Worm (Caenorhabditis elegans) whole organism, L4 larva: ENCODE measurements around the gene F57G12.2.

Source experiments
- aha-1 ChIP-seq: fragments of 150-350 bp; peaks from one replicate; lab custom pipeline; 2014; ENCODE audit warnings: missing biosample characterization, missing genetic modification characterization
- attf-4 ChIP-seq: sonication (generic microtip); optimal IDR thresholded peaks from 3 replicates; lab custom pipeline; 2017; ENCODE audit warnings: missing biosample characterization, missing genetic modification characterization
- ceh-20 ChIP-seq: fragments of 200-800 bp; sonication (Bioruptor generic); IDR thresholded peaks from 2 replicates; pipeline ENCODE4 v1.3.6; 2022; ENCODE audit warnings: missing genetic modification reagents, missing genetic modification characterization, missing compliant biosample characterization
- ces-1 ChIP-seq: fragments of 150-350 bp; sonication (generic microtip); optimal IDR thresholded peaks from 4 replicates; lab custom pipeline; 2014; ENCODE audit warnings: missing biosample characterization, missing genetic modification reagents, missing genetic modification characterization
- cey-2 ChIP-seq: sonication (generic microtip); optimal IDR thresholded peaks from 3 replicates; lab custom pipeline; 2017; ENCODE audit warnings: missing genetic modification characterization, mild to moderate bottlenecking, missing compliant biosample characterization, antibody characterized with exemption, borderline replicate concordance; ENCODE audit not compliant: insufficient read depth
- daf-16 ChIP-seq, 3 experiments: sonication (generic microtip); optimal IDR thresholded peaks; 2 replicates each; lab custom pipeline; 2016 to 2017; ENCODE audit warnings: missing genetic modification characterization in 3 of 3, missing genetic modification reagents in 3 of 3, mild to moderate bottlenecking in 2 of 3, missing compliant biosample characterization in 2 of 3, missing biosample characterization in 1 of 3, moderate library complexity in 1 of 3
- dmd-6 ChIP-seq: fragments of 200-800 bp; sonication (Bioruptor generic); IDR thresholded peaks from 2 replicates; pipeline ENCODE4 v1.3.6; 2022; ENCODE audit warnings: missing genetic modification reagents, missing genetic modification characterization, missing compliant biosample characterization
- dmd-8 ChIP-seq: fragments of 200-800 bp; sonication (Bioruptor generic); IDR thresholded peaks from 2 replicates; pipeline ENCODE4 v1.3.6; 2022; ENCODE audit warnings: missing genetic modification characterization, missing compliant biosample characterization
- dpl-1 ChIP-seq: fragments of 150-350 bp; optimal IDR thresholded peaks from 2 replicates; lab custom pipeline; 2014; ENCODE audit warnings: missing biosample characterization, missing genetic modification reagents, missing genetic modification characterization
- fkh-10 ChIP-seq: fragments of 150-350 bp; optimal IDR thresholded peaks from 2 replicates; lab custom pipeline; 2014; ENCODE audit warnings: missing biosample characterization, missing genetic modification reagents, missing genetic modification characterization
- hif-1 ChIP-seq, 2 experiments: sonication (generic microtip); optimal IDR thresholded peaks; 2 replicates each; lab custom pipeline; 2016 to 2017; ENCODE audit warnings: missing compliant biosample characterization in 2 of 2, missing genetic modification characterization in 2 of 2, missing genetic modification reagents in 2 of 2, missing genotype in 2 of 2, mild to moderate bottlenecking in 1 of 2
- hlh-11 ChIP-seq: fragments of 200-800 bp; sonication (Bioruptor generic); optimal IDR thresholded peaks from 2 replicates; lab custom pipeline; 2018; ENCODE audit warnings: mild to moderate bottlenecking, missing genetic modification characterization, missing compliant biosample characterization
- hlh-30 ChIP-seq: sonication (generic microtip); optimal IDR thresholded peaks from 2 replicates; lab custom pipeline; 2017; ENCODE audit warnings: antibody characterized with exemption, mild to moderate bottlenecking, missing genetic modification characterization, missing compliant biosample characterization; ENCODE audit not compliant: insufficient read depth
- lim-7 ChIP-seq: fragments of 200-800 bp; sonication (Bioruptor generic); IDR thresholded peaks from 2 replicates; pipeline ENCODE4 v1.3.6; 2022; ENCODE audit warnings: missing genetic modification characterization, missing compliant biosample characterization
- lin-38 ChIP-seq: fragments of 200-800 bp; sonication (Bioruptor generic); IDR thresholded peaks from 2 replicates; pipeline ENCODE4 v1.3.6; 2022; ENCODE audit warnings: missing genetic modification reagents, missing genetic modification characterization, missing compliant biosample characterization
- lsy-2 ChIP-seq, 2 experiments: fragments of 150-350 bp in 1 of 2; sonication (generic microtip) in 1 of 2; optimal IDR thresholded peaks; 2 replicates each; lab custom pipeline; 2014 to 2017; ENCODE audit warnings: missing biosample characterization in 2 of 2, missing genetic modification characterization in 2 of 2
- madf-9 ChIP-seq: fragments of 200-800 bp; sonication (Bioruptor generic); conservative IDR thresholded peaks from 2 replicates; pipeline ENCODE4 v1.3.6; 2022; ENCODE audit warnings: missing genetic modification reagents, missing genetic modification characterization, missing compliant biosample characterization
- mdl-1 ChIP-seq, 2 experiments: fragments of 150-350 bp in 1 of 2; sonication (generic microtip) in 1 of 2; optimal IDR thresholded peaks; 2 replicates each; lab custom pipeline; 2014 to 2017; ENCODE audit warnings: missing biosample characterization in 2 of 2, missing genetic modification characterization in 2 of 2
- mxl-2 ChIP-seq: fragments of 200-800 bp; sonication (Bioruptor generic); conservative IDR thresholded peaks from 2 replicates; pipeline ENCODE4 v1.3.6; 2022; ENCODE audit warnings: missing genetic modification reagents, missing genetic modification characterization, missing compliant biosample characterization
- mxl-3 ChIP-seq: fragments of 200-800 bp; sonication (Bioruptor generic); optimal IDR thresholded peaks from 2 replicates; lab custom pipeline; 2018; ENCODE audit warnings: mild to moderate bottlenecking, missing genetic modification characterization, missing compliant biosample characterization
- nhr-237 ChIP-seq: sonication (generic microtip); optimal IDR thresholded peaks from 2 replicates; lab custom pipeline; 2017; ENCODE audit warnings: missing biosample characterization, missing genetic modification characterization
- nhr-25 ChIP-seq: sonication (generic microtip); optimal IDR thresholded peaks from 2 replicates; lab custom pipeline; 2017; ENCODE audit warnings: missing genetic modification characterization, mild to moderate bottlenecking, missing compliant biosample characterization, antibody characterized with exemption, moderate library complexity, borderline replicate concordance; ENCODE audit not compliant: insufficient read depth
- nhr-42 ChIP-seq: fragments of 200-800 bp; sonication (Bioruptor generic); IDR thresholded peaks from 2 replicates; pipeline ENCODE4 v1.3.6; 2022; ENCODE audit warnings: missing genetic modification characterization, missing compliant biosample characterization
- nhr-76 ChIP-seq: fragments of 150-350 bp; optimal IDR thresholded peaks from 2 replicates; lab custom pipeline; 2014; ENCODE audit warnings: missing biosample characterization, missing genetic modification characterization
- nhr-77 ChIP-seq: fragments of 150-350 bp; optimal IDR thresholded peaks from 2 replicates; lab custom pipeline; 2014; ENCODE audit warnings: missing biosample characterization, missing genetic modification characterization
- php-3 ChIP-seq: fragments of 200-800 bp; sonication (Bioruptor generic); IDR thresholded peaks from 2 replicates; pipeline ENCODE4 v1.3.6; 2022; ENCODE audit warnings: missing genetic modification reagents, missing genetic modification characterization, missing compliant biosample characterization
- rbr-2 ChIP-seq: sonication (generic microtip); optimal IDR thresholded peaks from 2 replicates; lab custom pipeline; 2016; ENCODE audit warnings: missing genotype, missing genetic modification characterization, missing compliant biosample characterization
- sdz-12 ChIP-seq: fragments of 200-800 bp; sonication (Bioruptor generic); optimal IDR thresholded peaks from 2 replicates; lab custom pipeline; 2018; ENCODE audit warnings: mild to moderate bottlenecking, missing genetic modification characterization, missing compliant biosample characterization
- spr-3 ChIP-seq: fragments of 200-800 bp; sonication (Bioruptor generic); optimal IDR thresholded peaks from 2 replicates; lab custom pipeline; 2018; ENCODE audit warnings: mild to moderate bottlenecking, missing genetic modification characterization, missing compliant biosample characterization
- tra-1 ChIP-seq: fragments of 200-800 bp; sonication (Bioruptor generic); IDR thresholded peaks from 2 replicates; pipeline ENCODE4 v1.3.6; 2022; ENCODE audit warnings: missing genetic modification reagents, missing genetic modification characterization, missing compliant biosample characterization
- unc-130 ChIP-seq: sonication (generic microtip); optimal IDR thresholded peaks from 2 replicates; lab custom pipeline; 2016; ENCODE audit warnings: missing genetic modification reagents, missing genetic modification characterization, missing compliant biosample characterization
- unc-62 ChIP-seq, 3 experiments: fragments of 150-350 bp in 1 of 3; sonication (generic microtip); optimal IDR thresholded peaks in 2 of 3; peaks in 1 of 3; 1 replicate in 1 of 3; 2 replicates in 2 of 3; lab custom pipeline; 2014 to 2017; ENCODE audit warnings: missing biosample characterization in 3 of 3, missing genetic modification characterization in 3 of 3, missing genetic modification reagents in 3 of 3, missing genotype in 1 of 3
- zfp-3 ChIP-seq: fragments of 200-800 bp; sonication (Bioruptor generic); conservative IDR thresholded peaks from 2 replicates; pipeline ENCODE4 v1.3.6; 2022; ENCODE audit warnings: missing genetic modification reagents, missing genetic modification characterization, missing compliant biosample characterization
- zip-11 ChIP-seq: fragments of 200-800 bp; sonication (Bioruptor generic); IDR thresholded peaks from 2 replicates; pipeline ENCODE4 v1.3.6; 2022; ENCODE audit warnings: missing genetic modification characterization, missing compliant biosample characterization

F57G12.2 gene

DNA sequence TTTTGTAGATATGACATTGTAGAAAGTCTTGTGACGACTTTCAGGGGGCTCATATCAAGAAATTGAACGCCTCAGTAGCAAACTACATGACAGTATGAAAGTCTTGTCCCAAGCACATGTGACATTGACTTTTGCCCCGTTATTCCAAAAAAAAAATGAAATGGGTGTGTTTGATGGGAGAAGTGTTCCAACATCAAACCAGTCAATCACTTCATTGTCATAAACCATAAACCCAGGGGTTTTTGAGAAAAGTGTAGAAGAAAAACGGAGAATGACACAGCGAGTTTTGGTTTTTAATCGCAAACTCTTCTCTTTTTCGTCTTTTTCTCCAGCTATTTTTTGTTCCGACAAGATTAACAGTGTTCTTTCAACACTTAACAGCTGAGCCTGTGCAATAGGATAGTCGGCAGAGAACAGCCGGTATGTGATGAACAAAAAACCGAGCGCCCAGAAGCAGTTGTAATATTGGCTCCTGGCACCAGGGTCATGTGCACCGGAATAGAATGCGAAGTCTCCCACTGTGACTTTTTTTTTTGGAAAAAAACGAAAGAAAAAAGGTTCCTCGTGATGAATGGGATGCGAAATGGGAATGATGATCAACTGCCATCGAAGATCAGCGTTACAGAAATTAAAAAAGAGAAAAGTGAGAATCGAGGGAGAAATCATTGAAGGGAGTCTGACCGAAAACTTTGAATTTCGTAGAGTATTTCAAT, 26.2 kb upstream of the F57G12.2 start (continued):
- TF ChIP-seq dmd-8 (no peak), dmd-6 (peak; percentile 33), nhr-76 (no peak), sdz-12 (GFP tag; lab: Kevin White, UChicago) (no peak), aha-1 (tag; lab: Kevin White, UChicago) (peak; percentile 1), dpl-1 (GFP tag; lab: Kevin White, UChicago) (no peak), nhr-77 (tag; lab: Kevin White, UChicago) (no peak), lin-38 (GFP tag; lab: Robert Waterston, UW) (no peak), mdl-1 (tag; optimal IDR thresholded peaks at IDR 0.05; lab: Kevin White, UChicago) (no peak), zfp-3 (GFP tag; lab: Robert Waterston, UW) (no peak), nhr-237 (tag; lab: Kevin White, UChicago) (no peak), cey-2 (tag; lab: Kevin White, UChicago) (no peak), zip-11 (GFP tag; lab: Robert Waterston, UW) (no peak), attf-4 (tag; lab: Kevin White, UChicago) (no peak), daf-16 (GFP tag; optimal IDR thresholded peaks at IDR 0.05; lab: Kevin White, UChicago) (no peak), daf-16 (tag; optimal IDR thresholded peaks at IDR 0.05; lab: Kevin White, UChicago) (no peak), ceh-20 (peak; percentile 50; the same call in 1 of the 2 replicates), lim-7 (no peak), unc-130 (GFP tag; lab: Kevin White, UChicago) (no peak), madf-9 (GFP tag; lab: Robert Waterston, UW) (no peak), nhr-42 (no peak)

DNA sequence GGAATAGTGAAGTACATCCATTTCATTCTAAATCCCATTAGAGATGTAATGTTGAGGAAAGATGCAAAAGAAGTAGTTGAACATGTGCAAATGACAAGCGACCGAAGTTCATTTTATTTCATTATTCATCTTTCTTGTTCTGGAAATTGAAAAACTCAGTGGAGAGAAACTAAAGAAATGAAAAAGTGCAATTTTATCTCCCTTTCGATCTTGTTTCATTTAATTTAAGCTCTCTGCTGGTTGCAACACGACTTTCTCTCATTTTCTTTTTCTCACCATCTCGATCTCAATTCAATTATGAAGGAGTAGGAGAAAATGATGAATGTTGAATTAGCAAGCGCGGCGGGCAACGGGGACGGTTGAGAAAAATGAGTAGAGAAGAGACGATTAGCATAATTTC, 24.5 kb upstream of the F57G12.2 start:
- TF ChIP-seq fkh-10 (GFP tag; lab: Kevin White, UChicago) (peak; percentile 27), lsy-2 (tag; optimal IDR thresholded peaks at IDR 0.05; lab: Kevin White, UChicago) (peak in 1 of 2 experiments; percentile 13), nhr-76 (no peak), nhr-25 (tag; lab: Kevin White, UChicago) (no peak), ces-1 (GFP tag; lab: Kevin White, UChicago) (peak; percentile 73)

DNA sequence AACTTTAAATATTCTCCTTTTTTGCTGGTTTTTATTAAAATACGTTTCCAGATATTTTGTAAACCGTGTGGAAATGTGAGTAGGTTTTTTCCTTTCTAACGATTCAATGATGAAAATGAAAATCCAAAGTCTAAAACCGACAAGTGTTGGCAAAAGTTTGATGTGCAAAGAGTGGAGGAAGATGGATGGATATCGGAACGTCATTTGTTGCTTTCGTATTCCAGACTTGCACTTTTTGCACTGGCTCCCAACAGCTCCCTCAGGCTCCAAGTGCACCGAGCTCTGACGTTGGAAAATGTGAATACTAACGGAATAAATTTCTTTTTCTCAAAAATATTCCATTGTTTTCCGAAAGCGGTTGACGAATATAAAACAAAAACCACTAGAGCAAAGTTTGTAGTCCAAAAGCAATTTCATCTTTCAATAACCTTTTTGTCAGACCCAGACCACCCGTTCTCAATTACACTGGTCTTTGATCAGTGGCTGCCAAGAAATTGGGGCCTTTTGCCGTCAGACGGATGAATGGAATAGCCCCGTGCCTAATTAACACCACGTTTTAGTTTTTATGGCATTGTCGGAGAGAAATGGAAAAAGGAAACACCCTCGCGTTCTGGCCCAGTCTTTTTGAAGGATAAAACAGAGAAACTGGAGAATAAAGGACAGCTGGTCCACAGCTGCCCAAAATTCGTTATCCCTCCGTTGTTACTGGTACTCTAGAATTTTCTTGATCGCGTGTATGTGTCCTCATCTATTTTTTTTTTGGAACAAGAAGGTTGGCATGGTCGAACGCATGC, 23.0 kb upstream of the F57G12.2 start:
- TF ChIP-seq mxl-2 (GFP tag; lab: Robert Waterston, UW) (no peak), zfp-3 (GFP tag; lab: Robert Waterston, UW) (no peak), mdl-1 (tag; optimal IDR thresholded peaks at IDR 0.05; lab: Kevin White, UChicago) (peak in 1 of 2 experiments; percentile 31), dmd-6 (peak; percentile 28; the same call in 1 of the 2 replicates), hif-1 (tag; optimal IDR thresholded peaks at IDR 0.05; lab: Kevin White, UChicago) (no peak), php-3 (GFP tag; lab: Robert Waterston, UW) (no peak), tra-1 (GFP tag; lab: Robert Waterston, UW) (0 out of 2 replicates have a peak, but pooled peaks have one; percentile 13), spr-3 (GFP tag; lab: Kevin White, UChicago) (no peak), aha-1 (tag; lab: Kevin White, UChicago) (peak; percentile 78), hlh-30 (tag; lab: Kevin White, UChicago) (peak; percentile 29), unc-62 (GFP tag; optimal IDR thresholded peaks at IDR 0.05 in 1 of 2; lab: Kevin White, UChicago) (peak in 1 of 2 experiments; percentile 97), unc-62 (tag; optimal IDR thresholded peaks at IDR 0.05; lab: Kevin White, UChicago) (no peak), mxl-3 (GFP tag; lab: Kevin White, UChicago) (peak; percentile 16), hlh-11 (peak; percentile 12), rbr-2 (tag; lab: Kevin White, UChicago) (peak; percentile 16)
